Worm (Caenorhabditis elegans) whole organism, early embryonic: Measurements from ENCODE around the gene nhr-247.
"Not testable (repeated sequence)": the region's sequence is repeated elsewhere in the genome, so short reads cannot be mapped to it uniquely, and the experiment has no call there.

Experiments used
- B0310.2 ChIP-seq: sonication (generic microtip); optimal IDR thresholded peaks from 2 replicates; lab custom pipeline; 2016; ENCODE audit warnings: mild to moderate bottlenecking, missing genetic modification characterization, missing compliant biosample characterization
- F13C5.2 ChIP-seq: sonication (generic microtip); optimal IDR thresholded peaks from 2 replicates; lab custom pipeline; 2017; ENCODE audit warnings: mild to moderate bottlenecking, missing genetic modification characterization, inconsistent platforms, missing compliant biosample characterization
- aly-1 ChIP-seq: sonication (generic microtip); optimal IDR thresholded peaks from 2 replicates; lab custom pipeline; 2016; ENCODE audit warnings: missing genetic modification characterization, missing compliant biosample characterization
- ama-1 ChIP-seq: fragments of 150-350 bp; optimal IDR thresholded peaks from 2 replicates; lab custom pipeline; 2014
- ceh-13 ChIP-seq: fragments of 200-800 bp; sonication (Bioruptor generic); optimal IDR thresholded peaks from 2 replicates; lab custom pipeline; 2018; ENCODE audit warnings: mild to moderate bottlenecking, missing genetic modification characterization, missing compliant biosample characterization
- ceh-36 ChIP-seq: sonication (generic microtip); optimal IDR thresholded peaks from 2 replicates; lab custom pipeline; 2016; ENCODE audit warnings: missing genetic modification characterization, inconsistent platforms, missing compliant biosample characterization
- ets-7 ChIP-seq: sonication (generic microtip); optimal IDR thresholded peaks from 2 replicates; lab custom pipeline; 2016; ENCODE audit warnings: missing genotype, missing genetic modification characterization, missing compliant biosample characterization
- flt-1 ChIP-seq: fragments of 200-800 bp; sonication (Bioruptor generic); IDR thresholded peaks from 2 replicates; pipeline ENCODE4 v1.3.6; 2022; ENCODE audit warnings: missing genetic modification characterization, missing compliant biosample characterization
- hmbx-1 ChIP-seq: sonication (generic microtip); optimal IDR thresholded peaks from 2 replicates; lab custom pipeline; 2016; ENCODE audit warnings: mild to moderate bottlenecking, missing genetic modification characterization, missing compliant biosample characterization
- hmg-4 ChIP-seq: fragments of 200-800 bp; sonication (Bioruptor generic); optimal IDR thresholded peaks from 2 replicates; lab custom pipeline; 2018; ENCODE audit warnings: mild to moderate bottlenecking, missing genetic modification characterization, missing compliant biosample characterization
- hnd-1 ChIP-seq: sonication (generic microtip); optimal IDR thresholded peaks from 2 replicates; lab custom pipeline; 2016; ENCODE audit warnings: missing genetic modification characterization, missing compliant biosample characterization
- pes-1 ChIP-seq: fragments of 200-800 bp; sonication (Bioruptor generic); IDR thresholded peaks from 2 replicates; pipeline ENCODE4 v1.3.6; 2022; ENCODE audit warnings: missing genetic modification reagents, missing genetic modification characterization, missing compliant biosample characterization
- scrt-1 ChIP-seq: fragments of 200-800 bp; sonication (Bioruptor generic); IDR thresholded peaks from 2 replicates; pipeline ENCODE4 v1.3.6; 2022; ENCODE audit warnings: missing genetic modification characterization, missing compliant biosample characterization
- sea-1 ChIP-seq: fragments of 200-800 bp; sonication (Bioruptor generic); conservative IDR thresholded peaks from 2 replicates; pipeline ENCODE4 v1.3.6; 2022; ENCODE audit warnings: missing genetic modification characterization, missing compliant biosample characterization
- tbx-11 ChIP-seq: fragments of 200-800 bp; sonication (Bioruptor generic); IDR thresholded peaks from 2 replicates; pipeline ENCODE4 v1.3.6; 2022; ENCODE audit warnings: missing genetic modification characterization, missing compliant biosample characterization
- tbx-37 ChIP-seq: fragments of 200-800 bp; sonication (Bioruptor generic); conservative IDR thresholded peaks from 2 replicates; pipeline ENCODE4 v1.3.6; 2022; ENCODE audit warnings: missing genetic modification reagents, missing genetic modification characterization, missing compliant biosample characterization
- tra-4 ChIP-seq: sonication (generic microtip); optimal IDR thresholded peaks from 2 replicates; lab custom pipeline; 2017; ENCODE audit warnings: missing genetic modification characterization, missing compliant biosample characterization

nhr-247 gene

ce11 chrV:15322653-15323052 is at the start of gene nhr-247:
Gene nhr-247, plus strand, starts transcription at chrV:15322982.
- TF ChIP-seq ets-7 (tag; lab: Kevin White, UChicago); tbx-37 (GFP tag; lab: Robert Waterston, UW); sea-1 (GFP tag; lab: Robert Waterston, UW): not testable (repeated sequence)

- TF ChIP-seq tbx-37 (GFP tag; lab: Robert Waterston, UW): no peak
- TF ChIP-seq hmg-4 (GFP tag; lab: Kevin White, UChicago): no peak
- TF ChIP-seq ama-1 (lab: Kevin White, UChicago): no peak
- TF ChIP-seq F13C5.2 (tag; lab: Kevin White, UChicago): no peak
- TF ChIP-seq sea-1 (GFP tag; lab: Robert Waterston, UW): no peak
- no peak for TF ChIP-seq hnd-1 (tag; lab: Kevin White, UChicago)
- TF ChIP-seq tbx-11: no peak
- TF ChIP-seq tra-4 (tag; lab: Kevin White, UChicago): no peak
- TF ChIP-seq B0310.2 (tag; lab: Kevin White, UChicago): no peak
- no peak for TF ChIP-seq ets-7 (tag; lab: Kevin White, UChicago)
- TF ChIP-seq aly-1 (tag; lab: Kevin White, UChicago): no peak
- no peak for TF ChIP-seq hmbx-1 (tag; lab: Kevin White, UChicago)
- TF ChIP-seq scrt-1 (GFP tag; lab: Robert Waterston, UW): no peak
- TF ChIP-seq flt-1 (GFP tag; lab: Robert Waterston, UW): no peak
- TF ChIP-seq ceh-13 (GFP tag; lab: Kevin White, UChicago): no peak
- no peak for TF ChIP-seq pes-1 (GFP tag; lab: Robert Waterston, UW)
- no peak for TF ChIP-seq ceh-36
Observed at ce11 chrV:15274757-15275156, 48.0 kb upstream of the nhr-247 start, which contains the start of gene srw-16. Gene srw-16, minus strand, starts transcription at chrV:15274857.

ce11 chrV:15276915-15277314 is 45.9 kb upstream of the nhr-247 start, which contains the start of gene srw-17:
Gene srw-17, minus strand, starts transcription at chrV:15277015.
- TF ChIP-seq scrt-1 (GFP tag; lab: Robert Waterston, UW) (no peak), sea-1 (GFP tag; lab: Robert Waterston, UW) (no peak), pes-1 (GFP tag; lab: Robert Waterston, UW) (no peak), tra-4 (tag; lab: Kevin White, UChicago) (no peak), tbx-11 (no peak), ama-1 (lab: Kevin White, UChicago) (no peak), ceh-36 (no peak), hnd-1 (tag; lab: Kevin White, UChicago) (no peak), B0310.2 (tag; lab: Kevin White, UChicago) (no peak), flt-1 (GFP tag; lab: Robert Waterston, UW) (no peak), aly-1 (tag; lab: Kevin White, UChicago) (no peak), hmg-4 (GFP tag; lab: Kevin White, UChicago) (no peak), hmbx-1 (tag; lab: Kevin White, UChicago) (no peak), F13C5.2 (tag; lab: Kevin White, UChicago) (no peak), ceh-13 (GFP tag; lab: Kevin White, UChicago) (no peak), ets-7 (tag; lab: Kevin White, UChicago) (no peak), tbx-37 (GFP tag; lab: Robert Waterston, UW) (no peak)

ce11 chrV:15281279-15281949 is 41.4 kb upstream of the nhr-247 start, which contains the start of the genes srw-19 and srx-51:
Gene srw-19, minus strand, starts transcription at chrV:15281379.
Gene srx-51, plus strand, starts transcription at chrV:15281899.
- TF ChIP-seq pes-1 (GFP tag; lab: Robert Waterston, UW): no peak

- no peak for TF ChIP-seq flt-1 (GFP tag; lab: Robert Waterston, UW)
- TF ChIP-seq ceh-13 (GFP tag; lab: Kevin White, UChicago): no peak
- TF ChIP-seq ceh-36: no peak
- no peak for TF ChIP-seq scrt-1 (GFP tag; lab: Robert Waterston, UW)
- no peak for TF ChIP-seq pes-1 (GFP tag; lab: Robert Waterston, UW)
- no peak for TF ChIP-seq ama-1 (lab: Kevin White, UChicago)
- TF ChIP-seq tra-4 (tag; lab: Kevin White, UChicago): no peak
- no peak for TF ChIP-seq aly-1 (tag; lab: Kevin White, UChicago)
- TF ChIP-seq tbx-11: no peak
- no peak for TF ChIP-seq ets-7 (tag; lab: Kevin White, UChicago)
- no peak for TF ChIP-seq tbx-37 (GFP tag; lab: Robert Waterston, UW)
- no peak for TF ChIP-seq hnd-1 (tag; lab: Kevin White, UChicago)
- TF ChIP-seq B0310.2 (tag; lab: Kevin White, UChicago): no peak
- no peak for TF ChIP-seq F13C5.2 (tag; lab: Kevin White, UChicago)
- TF ChIP-seq hmbx-1 (tag; lab: Kevin White, UChicago): no peak
- no peak for TF ChIP-seq sea-1 (GFP tag; lab: Robert Waterston, UW)
- no peak for TF ChIP-seq hmg-4 (GFP tag; lab: Kevin White, UChicago)
Observed at ce11 chrV:15285984-15286383, 36.8 kb upstream of the nhr-247 start.

DNA sequence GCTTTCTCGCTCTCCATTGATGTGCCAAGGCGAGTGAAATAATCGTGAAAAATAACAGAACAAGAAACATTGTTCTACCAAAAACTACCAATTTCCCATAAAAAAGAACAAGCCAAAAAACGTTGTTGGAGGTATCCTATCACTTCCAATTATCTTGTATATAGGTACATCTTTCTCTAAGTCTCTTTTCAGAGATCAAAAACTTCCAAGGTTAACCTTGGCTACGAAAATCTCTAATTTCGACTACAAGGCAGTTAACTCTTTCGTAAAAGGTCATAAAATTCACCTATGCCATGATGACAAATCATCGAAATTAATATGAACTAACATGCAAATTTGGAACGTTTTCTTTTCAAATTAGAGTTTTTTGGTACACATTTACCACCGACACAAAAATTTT is 34.9 kb upstream of the nhr-247 start, which contains the start of gene cyp-34A1:
TSS of gene cyp-34A1 (minus strand) at position 101 of the 400 bp plus-strand sequence.
- TF ChIP-seq tbx-37 (GFP tag; lab: Robert Waterston, UW) (no peak), F13C5.2 (tag; lab: Kevin White, UChicago) (no peak), hmg-4 (GFP tag; lab: Kevin White, UChicago) (no peak), ama-1 (lab: Kevin White, UChicago) (no peak), pes-1 (GFP tag; lab: Robert Waterston, UW) (no peak), hnd-1 (tag; lab: Kevin White, UChicago) (no peak), hmbx-1 (tag; lab: Kevin White, UChicago) (no peak)

- TF ChIP-seq F13C5.2 (tag; lab: Kevin White, UChicago) (no peak), tra-4 (tag; lab: Kevin White, UChicago) (no peak), ceh-13 (GFP tag; lab: Kevin White, UChicago) (no peak), aly-1 (tag; lab: Kevin White, UChicago) (no peak), flt-1 (GFP tag; lab: Robert Waterston, UW) (no peak), pes-1 (GFP tag; lab: Robert Waterston, UW) (no peak), hmg-4 (GFP tag; lab: Kevin White, UChicago) (no peak), hmbx-1 (tag; lab: Kevin White, UChicago) (no peak), tbx-11 (no peak), B0310.2 (tag; lab: Kevin White, UChicago) (no peak), ets-7 (tag; lab: Kevin White, UChicago) (no peak), tbx-37 (GFP tag; lab: Robert Waterston, UW) (no peak)
Observed at ce11 chrV:15290995-15291394, 31.8 kb upstream of the nhr-247 start, which contains the start of gene cyp-34A2. Gene cyp-34A2, minus strand, starts transcription at chrV:15291095.
